Worm (Caenorhabditis elegans) whole organism, young adult: Measurements from ENCODE around the gene alkb-1.
A peak's percentile ranks its signal among the peaks of the same experiment; 100 is the strongest.

Experiments used
- F37B4.10 ChIP-seq: fragments of 200-800 bp; sonication (Bioruptor generic); IDR thresholded peaks from 2 replicates; pipeline ENCODE4 v1.3.6; 2022; ENCODE audit warnings: missing genetic modification characterization, missing compliant biosample characterization
- Y53F4B.3 ChIP-seq: fragments of 200-800 bp; sonication (Bioruptor generic); IDR thresholded peaks from 2 replicates; pipeline ENCODE4 v1.3.6; 2022; ENCODE audit warnings: missing genetic modification reagents, missing genetic modification characterization, missing compliant biosample characterization
- Y67H2A.10 ChIP-seq: fragments of 200-800 bp; sonication (Bioruptor generic); conservative IDR thresholded peaks from 2 replicates; pipeline ENCODE4 v1.3.6; 2022; ENCODE audit warnings: missing genetic modification reagents, missing genetic modification characterization, missing compliant biosample characterization
- aptf-3 ChIP-seq: fragments of 200-800 bp; sonication (Bioruptor generic); IDR thresholded peaks from 2 replicates; pipeline ENCODE4 v1.3.6; 2022; ENCODE audit warnings: missing genetic modification characterization, missing compliant biosample characterization
- ceh-79 ChIP-seq: sonication (generic microtip); optimal IDR thresholded peaks from 2 replicates; lab custom pipeline; 2017; ENCODE audit warnings: mild to moderate bottlenecking, missing genetic modification characterization, missing compliant biosample characterization
- die-1 ChIP-seq: sonication (generic microtip); optimal IDR thresholded peaks from 2 replicates; lab custom pipeline; 2016; ENCODE audit warnings: missing genotype, mild to moderate bottlenecking, missing genetic modification characterization, missing compliant biosample characterization
- efl-1 ChIP-seq: fragments of 150-350 bp; optimal IDR thresholded peaks from 2 replicates; lab custom pipeline; 2014; ENCODE audit warnings: missing biosample characterization, missing genetic modification reagents, missing genetic modification characterization
- egrh-3 ChIP-seq: fragments of 200-800 bp; sonication (Bioruptor generic); IDR thresholded peaks from 2 replicates; pipeline ENCODE4 v1.3.6; 2022; ENCODE audit warnings: missing genetic modification reagents, missing genetic modification characterization, missing compliant biosample characterization
- hsf-1 ChIP-seq: fragments of 200-800 bp; sonication (Bioruptor generic); IDR thresholded peaks from 2 replicates; pipeline ENCODE4 v1.3.6; 2022; ENCODE audit warnings: missing genetic modification reagents, missing genetic modification characterization, missing compliant biosample characterization
- lin-54 ChIP-seq: fragments of 200-800 bp; sonication (Bioruptor generic); optimal IDR thresholded peaks from 2 replicates; lab custom pipeline; 2018; ENCODE audit warnings: mild to moderate bottlenecking, missing genetic modification characterization, missing compliant biosample characterization
- snpc-1.1 ChIP-seq: sonication (generic microtip); optimal IDR thresholded peaks from 2 replicates; lab custom pipeline; 2017; ENCODE audit warnings: missing genetic modification characterization, mild to moderate bottlenecking, missing compliant biosample characterization, antibody characterized with exemption, moderate library complexity, missing genotype, missing genetic modification reagents; ENCODE audit not compliant: insufficient read depth
- snpc-3.4 ChIP-seq: sonication (generic microtip); optimal IDR thresholded peaks from 2 replicates; lab custom pipeline; 2017; ENCODE audit warnings: missing genetic modification characterization, mild to moderate bottlenecking, missing compliant biosample characterization, antibody characterized with exemption, moderate library complexity, missing genotype, missing genetic modification reagents
- zfh-2 ChIP-seq: fragments of 200-800 bp; sonication (Bioruptor generic); conservative IDR thresholded peaks from 2 replicates; pipeline ENCODE4 v1.3.6; 2022; ENCODE audit warnings: missing genetic modification reagents, missing genetic modification characterization, missing compliant biosample characterization

alkb-1 gene

ce11 chrII:1466448-1466847, 54.2 kb downstream of the alkb-1 start, which contains the start of gene Y51H7C.13:
Gene Y51H7C.13 (minus strand): TSS chrII:1466548.
- TF ChIP-seq egrh-3 (GFP tag; lab: Robert Waterston, UW), result no peak
- no peak for TF ChIP-seq lin-54 (GFP tag; lab: Kevin White, UChicago)
- no peak for TF ChIP-seq Y53F4B.3
- TF ChIP-seq hsf-1 (GFP tag; lab: Robert Waterston, UW), result no peak
- TF ChIP-seq Y67H2A.10, result no peak
- no peak for TF ChIP-seq snpc-3.4 (tag; lab: Kevin White, UChicago)
- no peak for TF ChIP-seq efl-1 (GFP tag; lab: Kevin White, UChicago)
- TF ChIP-seq aptf-3 (GFP tag; lab: Robert Waterston, UW), result no peak
- no peak for TF ChIP-seq die-1 (tag; lab: Kevin White, UChicago)
- TF ChIP-seq F37B4.10, result no peak
- TF ChIP-seq snpc-1.1 (tag; lab: Kevin White, UChicago), result no peak
- TF ChIP-seq ceh-79, result no peak

- peak; percentile 65 for TF ChIP-seq zfh-2
- peak; percentile 86 for TF ChIP-seq egrh-3 (GFP tag; lab: Robert Waterston, UW)
These were observed 55.5 kb downstream of the alkb-1 start, which contains the start of gene Y51H7C.1 for ce11 chrII:1467711-1468110. Gene Y51H7C.1 (plus strand): TSS chrII:1467727.
